Worm (Caenorhabditis elegans) whole organism, L4 larva: ENCODE measurements around the gene F42C5.3.

Experiments
- Y75B8A.6 ChIP-seq: fragments of 200-800 bp; sonication (Bioruptor generic); IDR thresholded peaks from 2 replicates; pipeline ENCODE4 v1.3.6; 2022; ENCODE audit warnings: missing genetic modification reagents, missing genetic modification characterization, missing compliant biosample characterization
- ama-1 ChIP-seq: fragments of 150-350 bp; optimal IDR thresholded peaks from 2 replicates; lab custom pipeline; 2014; ENCODE audit warnings: inconsistent platforms, mixed read lengths
- lin-13 ChIP-seq: fragments of 150-350 bp; optimal IDR thresholded peaks from 2 replicates; lab custom pipeline; 2014; ENCODE audit warnings: missing biosample characterization, missing genetic modification reagents, missing genetic modification characterization
- mdl-1 ChIP-seq, 2 experiments: fragments of 150-350 bp in 1 of 2; sonication (generic microtip) in 1 of 2; optimal IDR thresholded peaks; 2 replicates each; lab custom pipeline; 2014 to 2017; ENCODE audit warnings: missing biosample characterization in 2 of 2, missing genetic modification characterization in 2 of 2
- mep-1 ChIP-seq: fragments of 150-350 bp; sonication (generic microtip); optimal IDR thresholded peaks from 3 replicates; lab custom pipeline; 2014; ENCODE audit warnings: missing biosample characterization, missing genetic modification characterization
- nhr-25 ChIP-seq: sonication (generic microtip); optimal IDR thresholded peaks from 2 replicates; lab custom pipeline; 2017; ENCODE audit warnings: missing genetic modification characterization, mild to moderate bottlenecking, missing compliant biosample characterization, antibody characterized with exemption, moderate library complexity, borderline replicate concordance; ENCODE audit not compliant: insufficient read depth
- unc-62 ChIP-seq, 3 experiments: fragments of 150-350 bp in 1 of 3; sonication (generic microtip); optimal IDR thresholded peaks in 2 of 3; peaks in 1 of 3; 1 replicate in 1 of 3; 2 replicates in 2 of 3; lab custom pipeline; 2014 to 2017; ENCODE audit warnings: missing biosample characterization in 3 of 3, missing genetic modification characterization in 3 of 3, missing genetic modification reagents in 3 of 3, missing genotype in 1 of 3

DNA sequence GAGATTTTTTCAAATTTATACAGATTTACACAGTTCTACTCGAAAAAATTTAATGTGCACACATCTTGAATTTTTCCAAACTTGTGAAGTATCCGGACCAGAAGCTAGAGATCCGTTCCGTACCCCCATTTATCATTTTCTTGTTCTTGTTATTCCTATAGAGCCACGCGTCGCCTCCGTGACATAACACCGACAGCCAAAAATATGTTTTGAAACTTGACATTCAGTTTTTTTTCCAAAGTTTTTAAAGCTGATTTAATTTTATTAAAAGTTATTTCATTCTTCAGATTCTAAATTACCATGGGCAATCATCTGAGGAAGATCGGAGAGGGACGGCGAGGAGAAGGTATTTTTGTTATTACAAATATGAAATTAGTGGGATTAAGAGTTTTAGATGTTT lies 37.2 kb downstream of the F42C5.3 start, which contains the start of gene D2024.18:
- TF ChIP-seq nhr-25: no peak
- no peak for TF ChIP-seq mep-1
- TF ChIP-seq lin-13: no peak
- TF ChIP-seq ama-1 (lab: Kevin White, UChicago): no peak
- no peak for TF ChIP-seq Y75B8A.6 (GFP tag; lab: Robert Waterston, UW)
- no peak for TF ChIP-seq unc-62 (GFP tag; optimal IDR thresholded peaks at IDR 0.05 in 1 of 2; lab: Kevin White, UChicago)
- TF ChIP-seq unc-62 (tag; optimal IDR thresholded peaks at IDR 0.05; lab: Kevin White, UChicago): no peak
- TF ChIP-seq mdl-1 (tag; optimal IDR thresholded peaks at IDR 0.05; lab: Kevin White, UChicago): no peak
